Fruit fly (Drosophila melanogaster) whole organism, embryonic: Measurements from ENCODE around the gene CG43800.

Experiments used
- CG10366 ChIP-seq: fragments of 200-800 bp; sonication (Bioruptor generic); IDR thresholded peaks from 2 replicates; pipeline ENCODE4 v1.3.6; 2022; ENCODE audit warnings: missing biosample characterization, missing genetic modification characterization
- CG10654 ChIP-seq: fragments of 200-800 bp; sonication (Bioruptor generic); optimal IDR thresholded peaks from 2 replicates; lab custom pipeline; 2016; ENCODE audit warnings: missing biosample characterization, missing genetic modification characterization
- CG11456 ChIP-seq: fragments of 200-800 bp; sonication (Bioruptor generic); IDR thresholded peaks from 3 replicates; pipeline ENCODE4 v1.3.6; 2022; ENCODE audit warnings: missing biosample characterization, missing genetic modification characterization
- CG11560 ChIP-seq: fragments of 200-800 bp; sonication (Bioruptor generic); IDR thresholded peaks from 3 replicates; pipeline ENCODE4 v1.3.6; 2022; ENCODE audit warnings: missing biosample characterization, missing genetic modification characterization
- CG12299 ChIP-seq: fragments of 200-800 bp; sonication (Bioruptor generic); optimal IDR thresholded peaks from 2 replicates; lab custom pipeline; 2018; ENCODE audit warnings: missing biosample characterization, mild to moderate bottlenecking, missing genetic modification characterization
- CG13287 ChIP-seq: fragments of 200-800 bp; sonication (Bioruptor generic); IDR thresholded peaks from 2 replicates; pipeline ENCODE4 v1.3.6; 2022; ENCODE audit warnings: missing biosample characterization, missing genetic modification characterization; ENCODE audit not compliant: partially characterized antibody
- CG13775 ChIP-seq: fragments of 200-800 bp; sonication (Bioruptor generic); optimal IDR thresholded peaks from 3 replicates; lab custom pipeline; 2017; ENCODE audit warnings: missing biosample characterization, mild to moderate bottlenecking, missing genetic modification characterization
- CG13894 ChIP-seq: fragments of 200-800 bp; sonication (Bioruptor generic); optimal IDR thresholded peaks from 3 replicates; lab custom pipeline; 2018; ENCODE audit warnings: missing biosample characterization, mild to moderate bottlenecking, missing genetic modification characterization, moderate library complexity
- CG14965 ChIP-seq: fragments of 200-800 bp; sonication (Bioruptor generic); optimal IDR thresholded peaks from 2 replicates; lab custom pipeline; 2016; ENCODE audit warnings: missing biosample characterization, missing genetic modification characterization, borderline replicate concordance
- CG1529 ChIP-seq: fragments of 200-800 bp; sonication (Bioruptor generic); optimal IDR thresholded peaks from 3 replicates; lab custom pipeline; 2018; ENCODE audit warnings: missing biosample characterization, missing genetic modification characterization
- CG15601 ChIP-seq: fragments of 200-800 bp; sonication (Bioruptor generic); optimal IDR thresholded peaks from 3 replicates; lab custom pipeline; 2019; ENCODE audit warnings: missing biosample characterization, mild to moderate bottlenecking, missing genetic modification characterization, moderate library complexity
- CG4424 ChIP-seq: fragments of 200-800 bp; sonication (Bioruptor generic); optimal IDR thresholded peaks from 3 replicates; lab custom pipeline; 2016; ENCODE audit warnings: missing biosample characterization, missing genetic modification characterization
- CG4730 ChIP-seq: fragments of 200-800 bp; sonication (Bioruptor generic); IDR thresholded peaks from 2 replicates; pipeline ENCODE4 v1.3.6; 2022; ENCODE audit warnings: missing biosample characterization, missing genetic modification characterization
- CG5180 ChIP-seq: fragments of 200-800 bp; sonication (Bioruptor generic); optimal IDR thresholded peaks from 3 replicates; lab custom pipeline; 2017; ENCODE audit warnings: missing biosample characterization, missing genetic modification characterization, mild to moderate bottlenecking, moderate library complexity, missing genetic modification reagents
- CG6813 ChIP-seq: fragments of 200-800 bp; sonication (Bioruptor generic); optimal IDR thresholded peaks from 2 replicates; lab custom pipeline; 2017; ENCODE audit warnings: missing biosample characterization, missing genetic modification characterization, mild to moderate bottlenecking, moderate library complexity, missing genetic modification reagents
- CG7556 ChIP-seq: fragments of 200-800 bp; sonication (Bioruptor generic); optimal IDR thresholded peaks from 2 replicates; lab custom pipeline; 2017; ENCODE audit warnings: missing biosample characterization, mild to moderate bottlenecking, missing genetic modification characterization
- CG8944 ChIP-seq: fragments of 200-800 bp; sonication (Bioruptor generic); optimal IDR thresholded peaks from 3 replicates; lab custom pipeline; 2016; ENCODE audit warnings: missing biosample characterization, missing genetic modification characterization
- D19A ChIP-seq: fragments of 200-800 bp; optimal IDR thresholded peaks from 3 replicates; lab custom pipeline; 2019; ENCODE audit warnings: missing biosample characterization, mild to moderate bottlenecking, missing genetic modification characterization, moderate library complexity
- Dip2 ChIP-seq: fragments of 200-800 bp; sonication (Bioruptor generic); IDR thresholded peaks from 2 replicates; pipeline ENCODE4 v1.3.6; 2022; ENCODE audit warnings: missing biosample characterization, missing genetic modification characterization
- Doc2 ChIP-seq: fragments of 200-800 bp; sonication (Bioruptor generic); IDR thresholded peaks from 2 replicates; pipeline ENCODE4 v1.3.6; 2022; ENCODE audit warnings: missing biosample characterization, missing genetic modification characterization
- Gug ChIP-seq: fragments of 200-800 bp; sonication (Bioruptor generic); IDR thresholded peaks from 4 replicates; pipeline ENCODE4 v1.3.6; 2022; ENCODE audit warnings: missing biosample characterization, missing genetic modification characterization
- Med ChIP-seq: fragments of 200-800 bp; sonication (Bioruptor generic); peaks from one replicate; lab custom pipeline; 2016; ENCODE audit warnings: missing biosample characterization, missing genetic modification characterization, mild to moderate bottlenecking, inconsistent platforms, moderate library complexity
- Nf-YA ChIP-seq: fragments of 200-800 bp; sonication (Bioruptor generic); IDR thresholded peaks from 2 replicates; pipeline ENCODE4 v1.3.6; 2022; ENCODE audit warnings: missing biosample characterization, missing genetic modification characterization
- Nf-YC ChIP-seq: fragments of 200-800 bp; optimal IDR thresholded peaks from 3 replicates; lab custom pipeline; 2019; ENCODE audit warnings: missing biosample characterization, mild to moderate bottlenecking, missing genetic modification characterization, moderate library complexity
- Oaz ChIP-seq: fragments of 200-800 bp; sonication (Bioruptor generic); IDR thresholded peaks from 2 replicates; pipeline ENCODE4 v1.3.6; 2022; ENCODE audit warnings: missing biosample characterization, missing genetic modification characterization
- Opbp ChIP-seq: fragments of 200-800 bp; sonication (Bioruptor generic); IDR thresholded peaks from 3 replicates; pipeline ENCODE4 v1.3.6; 2022; ENCODE audit warnings: missing biosample characterization, missing genetic modification characterization; ENCODE audit not compliant: partially characterized antibody
- Pdp1 ChIP-seq, 2 experiments: fragments of 200-800 bp; sonication (Bioruptor generic); optimal IDR thresholded peaks; 3 replicates each; lab custom pipeline; 2016; ENCODE audit warnings: missing biosample characterization in 2 of 2, missing genetic modification characterization in 2 of 2, mild to moderate bottlenecking in 1 of 2, moderate library complexity in 1 of 2
- Sox100B ChIP-seq: fragments of 200-800 bp; sonication (Bioruptor generic); optimal IDR thresholded peaks from 3 replicates; lab custom pipeline; 2018; ENCODE audit warnings: missing biosample characterization, mild to moderate bottlenecking, missing genetic modification characterization
- Stat92E ChIP-seq, 3 experiments: fragments of >200 bp in 2 of 3; fragments of 200-800 bp in 1 of 3; sonication (Bioruptor generic) in 1 of 3; optimal IDR thresholded peaks; 2 replicates each; lab custom pipeline; 2017 to 2019; ENCODE audit warnings: missing biosample characterization in 3 of 3, missing genetic modification characterization in 3 of 3, mild to moderate bottlenecking in 1 of 3, moderate library complexity in 1 of 3
- Trl ChIP-seq, 3 experiments: fragments of >200 bp in 2 of 3; fragments of 200-800 bp in 1 of 3; sonication (Bioruptor generic) in 1 of 3; optimal IDR thresholded peaks; 2 replicates in 1 of 3; 3 replicates in 2 of 3; lab custom pipeline; 2016 to 2017; ENCODE audit warnings: missing biosample characterization in 1 of 3, missing genetic modification characterization in 1 of 3
- Vsx1 ChIP-seq: fragments of 200-800 bp; sonication (Bioruptor generic); optimal IDR thresholded peaks from 2 replicates; lab custom pipeline; 2017; ENCODE audit warnings: missing biosample characterization, mild to moderate bottlenecking, missing genetic modification characterization, missing genetic modification reagents
- ap ChIP-seq: fragments of 200-800 bp; sonication (Bioruptor generic); IDR thresholded peaks from 2 replicates; pipeline ENCODE4 v1.3.6; 2022; ENCODE audit warnings: missing biosample characterization, missing genetic modification characterization
- cas ChIP-seq: fragments of 200-800 bp; sonication (Bioruptor generic); IDR thresholded peaks from 2 replicates; pipeline ENCODE4 v1.3.6; 2022; ENCODE audit warnings: missing biosample characterization, missing genetic modification characterization
- chn ChIP-seq: fragments of 200-800 bp; sonication (Bioruptor generic); optimal IDR thresholded peaks from 2 replicates; lab custom pipeline; 2016; ENCODE audit warnings: missing biosample characterization, missing genetic modification characterization
- crol ChIP-seq: fragments of 200-800 bp; sonication (Bioruptor generic); IDR thresholded peaks from 2 replicates; pipeline ENCODE4 v1.3.6; 2022; ENCODE audit warnings: missing biosample characterization, missing genetic modification characterization
- gcm2 ChIP-seq: fragments of 200-800 bp; sonication (Bioruptor generic); optimal IDR thresholded peaks from 2 replicates; lab custom pipeline; 2016; ENCODE audit warnings: missing biosample characterization, missing genetic modification characterization
- gsb ChIP-seq: fragments of 200-800 bp; sonication (Bioruptor generic); IDR thresholded peaks from 2 replicates; pipeline ENCODE4 v1.3.6; 2022; ENCODE audit warnings: missing biosample characterization, missing genetic modification characterization
- her ChIP-seq: fragments of 200-800 bp; sonication (Bioruptor generic); optimal IDR thresholded peaks from 2 replicates; lab custom pipeline; 2016; ENCODE audit warnings: missing biosample characterization, missing genetic modification characterization
- hth ChIP-seq: fragments of >200 bp; optimal IDR thresholded peaks from 2 replicates; lab custom pipeline; 2017; ENCODE audit warnings: inconsistent platforms
- kah ChIP-seq: fragments of 200-800 bp; sonication (Bioruptor generic); optimal IDR thresholded peaks from 2 replicates; lab custom pipeline; 2018; ENCODE audit warnings: missing biosample characterization, mild to moderate bottlenecking, missing genetic modification characterization
- lola ChIP-seq, 3 experiments: fragments of >200 bp in 2 of 3; fragments of 200-800 bp in 1 of 3; sonication (Bioruptor generic) in 1 of 3; optimal IDR thresholded peaks; 2 replicates each; lab custom pipeline; 2017 to 2019; ENCODE audit warnings: missing biosample characterization in 3 of 3, missing genetic modification characterization in 3 of 3, mild to moderate bottlenecking in 1 of 3, moderate library complexity in 1 of 3
- mld ChIP-seq: fragments of 200-800 bp; sonication (Bioruptor generic); IDR thresholded peaks from 3 replicates; pipeline ENCODE4 v1.3.6; 2022; ENCODE audit warnings: missing biosample characterization, missing genetic modification characterization; ENCODE audit not compliant: partially characterized antibody
- nmo ChIP-seq: fragments of 200-800 bp; sonication (Bioruptor generic); optimal IDR thresholded peaks from 2 replicates; lab custom pipeline; 2018; ENCODE audit warnings: missing biosample characterization, mild to moderate bottlenecking, missing genetic modification characterization, moderate library complexity
- org-1 ChIP-seq: fragments of 200-800 bp; sonication (Bioruptor generic); optimal IDR thresholded peaks from 2 replicates; lab custom pipeline; 2017; ENCODE audit warnings: missing biosample characterization, missing genetic modification characterization
- pfk ChIP-seq: fragments of 200-800 bp; sonication (Bioruptor generic); optimal IDR thresholded peaks from 2 replicates; lab custom pipeline; 2018; ENCODE audit warnings: missing biosample characterization, mild to moderate bottlenecking, missing genetic modification characterization, moderate library complexity
- salm ChIP-seq: fragments of 200-800 bp; sonication (Bioruptor generic); optimal IDR thresholded peaks from 2 replicates; lab custom pipeline; 2018; ENCODE audit warnings: missing biosample characterization, mild to moderate bottlenecking, missing genetic modification characterization
- zf30C ChIP-seq: fragments of 200-800 bp; sonication (Bioruptor generic); optimal IDR thresholded peaks from 3 replicates; lab custom pipeline; 2018; ENCODE audit warnings: missing biosample characterization, mild to moderate bottlenecking, missing genetic modification characterization
- zfh1 ChIP-seq: fragments of 200-800 bp; sonication (Bioruptor generic); IDR thresholded peaks from 3 replicates; pipeline ENCODE4 v1.3.6; 2022; ENCODE audit warnings: missing biosample characterization, missing genetic modification characterization

The CG43800 gene

DNA sequence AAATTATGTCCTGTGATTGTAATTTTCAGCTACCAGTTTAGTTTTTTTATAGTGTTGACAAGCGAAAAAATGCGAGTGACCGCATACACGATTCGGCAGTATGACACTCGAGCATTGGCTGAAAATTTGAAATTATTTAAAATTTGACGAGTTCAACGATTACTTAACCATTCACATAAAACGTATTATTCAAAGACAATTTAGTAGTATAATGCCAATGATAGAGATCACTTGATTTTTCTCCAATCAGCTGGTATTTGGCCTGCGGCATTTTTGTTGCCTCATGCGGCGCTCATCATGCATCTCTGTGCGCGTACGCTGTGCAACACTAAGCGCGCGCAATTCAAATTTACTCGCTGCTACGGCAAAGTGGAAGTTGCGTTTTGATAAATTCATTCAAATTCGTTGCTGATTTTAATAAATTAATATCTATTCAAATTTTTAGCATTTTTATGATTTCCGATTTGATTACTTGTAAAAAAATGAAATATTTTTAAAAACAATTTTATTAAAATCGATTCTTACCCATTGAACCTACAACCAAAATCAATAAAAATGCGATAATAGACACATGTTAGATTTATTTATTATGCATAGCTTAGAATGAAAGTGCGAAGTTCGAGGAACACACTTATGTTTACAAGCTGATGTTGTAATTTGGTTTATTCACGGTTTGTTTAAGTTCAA is 38.1 kb downstream of the CG43800 start, which contains the start of gene CG4497 (continued):
- TF ChIP-seq lola (GFP tag; optimal IDR thresholded peaks at IDR 0.05; lab: Kevin White, UChicago) (peak in 1 of 3 experiments; percentile 93), CG4424 (peak; percentile 92), chn (peak; percentile 95), CG12299 (tag; lab: Kevin White, UChicago) (peak; percentile 61), CG6813 (GFP tag; lab: Kevin White, UChicago) (peak; percentile 26), Trl (optimal IDR thresholded peaks at IDR 0.05; lab: Kevin White, UChicago) (no peak), Trl (GFP tag; optimal IDR thresholded peaks at IDR 0.05; lab: Kevin White, UChicago) (peak; percentile 95), Med (peak; percentile 99), Stat92E (GFP tag; optimal IDR thresholded peaks at IDR 0.05; lab: Kevin White, UChicago) (peak in 1 of 3 experiments; percentile 55), CG1529 (GFP tag; lab: Kevin White, UChicago) (peak; percentile 44), zf30C (no peak), gcm2 (GFP tag; lab: Kevin White, UChicago) (peak; percentile 82), CG15601 (tag; lab: Kevin White, UChicago) (peak; percentile 86), gsb (GFP tag; lab: Robert Waterston, UW) (peak; percentile 86), nmo (GFP tag; lab: Kevin White, UChicago) (peak; percentile 94), D19A (tag; lab: Kevin White, UChicago) (peak; percentile 70), CG8944 (GFP tag; lab: Kevin White, UChicago) (peak; percentile 96), Pdp1 (GFP tag; optimal IDR thresholded peaks at IDR 0.05; lab: Kevin White, UChicago) (peak; percentile 87 to 95), Vsx1 (GFP tag; lab: Kevin White, UChicago) (peak; percentile 62), Nf-YA (GFP tag; lab: Robert Waterston, UW) (peak; percentile 75; the same call in 1 of the 2 replicates), salm (no peak), hth (lab: Kevin White, UChicago) (no peak), ap (GFP tag; lab: Robert Waterston, UW) (peak; percentile 84), kah (peak; percentile 16), Gug (GFP tag; lab: Robert Waterston, UW) (peak; percentile 90), her (GFP tag; lab: Kevin White, UChicago) (peak; percentile 89), Doc2 (GFP tag; lab: Robert Waterston, UW) (peak; percentile 89), CG7556 (peak; percentile 85), Dip2 (GFP tag; lab: Robert Waterston, UW) (peak; percentile 73), crol (GFP tag; lab: Robert Waterston, UW) (no peak; the same call in 1 of the 2 replicates), CG13287 (GFP tag; lab: Robert Waterston, UW) (peak; percentile 82), CG13775 (peak; percentile 97), CG10366 (GFP tag; lab: Robert Waterston, UW) (peak; percentile 94), Opbp (GFP tag; lab: Robert Waterston, UW) (peak; percentile 83; the same call in 2 of the 3 replicates), Oaz (peak; percentile 95), zfh1 (GFP tag; lab: Robert Waterston, UW) (peak; percentile 92), cas (GFP tag; lab: Robert Waterston, UW) (peak; percentile 62; the same call in 1 of the 2 replicates), CG11456 (peak; percentile 91), Nf-YC (peak; percentile 81), pfk (GFP tag; lab: Kevin White, UChicago) (no peak), CG11560 (tag; lab: Robert Waterston, UW) (peak; percentile 89; the same call in 2 of the 3 replicates), mld (GFP tag; lab: Robert Waterston, UW) (no peak), CG14965 (GFP tag; lab: Kevin White, UChicago) (peak; percentile 56), Sox100B (GFP tag; lab: Kevin White, UChicago) (peak; percentile 78), CG4730 (GFP tag; lab: Robert Waterston, UW) (peak; percentile 93), CG5180 (peak; percentile 39), org-1 (GFP tag; lab: Kevin White, UChicago) (peak; percentile 78), CG13894 (tag; lab: Kevin White, UChicago) (peak; percentile 73), CG10654 (GFP tag; lab: Kevin White, UChicago) (peak; percentile 90)
